Worm (Caenorhabditis elegans) whole organism, dauer: ENCODE measurements around the gene rbf-1.

Source experiments
- unc-62 ChIP-seq: sonication (generic microtip); optimal IDR thresholded peaks from 2 replicates; lab custom pipeline; 2017; ENCODE audit warnings: missing biosample characterization, missing genetic modification reagents, missing genetic modification characterization

Gene rbf-1

DNA sequence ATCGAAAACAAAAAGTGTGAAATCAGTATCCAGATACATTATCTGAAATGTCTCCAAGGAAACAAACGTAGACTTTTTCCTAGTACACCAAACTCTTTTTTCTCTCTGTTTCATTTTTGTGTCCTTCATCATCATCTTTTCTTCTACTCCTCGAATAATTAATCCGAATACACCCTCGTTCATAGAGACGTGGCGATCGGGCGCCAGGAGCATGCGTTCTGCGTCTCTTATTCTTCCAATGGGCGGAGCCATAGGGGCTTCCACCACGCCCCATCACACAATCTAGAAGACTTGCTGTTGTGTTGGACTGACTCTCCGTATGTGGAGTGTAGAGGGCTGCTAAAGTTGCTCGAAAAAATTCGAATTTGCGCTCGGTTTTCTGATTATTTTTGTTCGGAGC, at the start of gene rbf-1:
TSS of gene rbf-1 (plus strand) at position 301 of the 400 bp plus-strand sequence.
- no peak for TF ChIP-seq unc-62

DNA sequence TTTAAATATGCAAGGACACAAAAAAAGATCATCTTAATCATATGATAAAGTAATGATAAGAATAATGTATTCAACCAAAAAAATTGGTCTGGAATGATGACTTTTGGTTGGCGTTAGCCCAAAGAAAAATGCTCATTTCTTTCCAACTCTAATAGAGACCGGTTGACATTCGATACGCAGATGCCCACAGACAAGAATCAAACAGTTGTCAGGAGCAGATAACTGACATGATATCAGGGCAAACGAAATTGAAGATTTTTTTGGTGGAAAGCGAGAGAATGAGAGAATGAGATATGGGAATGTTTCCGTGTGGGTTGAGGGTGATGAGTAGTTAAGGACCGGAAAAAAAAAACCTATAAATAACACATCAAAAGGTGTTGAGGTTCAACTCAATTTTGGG, 36.5 kb upstream of the rbf-1 start:
- no peak for TF ChIP-seq unc-62

DNA sequence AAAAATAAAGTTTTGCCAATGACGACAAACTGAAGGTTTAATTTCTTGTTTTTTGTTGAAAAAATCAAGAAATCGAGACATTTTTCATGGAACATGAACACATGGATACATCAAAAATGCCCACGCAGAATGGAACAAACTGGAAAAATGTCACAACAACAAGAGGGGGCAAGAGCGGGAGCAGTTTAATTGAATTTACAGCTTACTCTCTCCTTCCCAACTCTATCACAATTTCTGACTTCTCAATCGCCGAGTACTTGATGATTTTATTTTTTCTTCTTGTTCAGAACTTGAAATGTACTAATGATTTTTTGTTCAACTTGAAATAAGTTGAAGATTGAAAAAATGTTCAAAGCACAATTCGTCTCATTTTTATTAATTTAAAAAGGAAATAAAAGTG, 30.3 kb upstream of the rbf-1 start:
- no peak for TF ChIP-seq unc-62

DNA sequence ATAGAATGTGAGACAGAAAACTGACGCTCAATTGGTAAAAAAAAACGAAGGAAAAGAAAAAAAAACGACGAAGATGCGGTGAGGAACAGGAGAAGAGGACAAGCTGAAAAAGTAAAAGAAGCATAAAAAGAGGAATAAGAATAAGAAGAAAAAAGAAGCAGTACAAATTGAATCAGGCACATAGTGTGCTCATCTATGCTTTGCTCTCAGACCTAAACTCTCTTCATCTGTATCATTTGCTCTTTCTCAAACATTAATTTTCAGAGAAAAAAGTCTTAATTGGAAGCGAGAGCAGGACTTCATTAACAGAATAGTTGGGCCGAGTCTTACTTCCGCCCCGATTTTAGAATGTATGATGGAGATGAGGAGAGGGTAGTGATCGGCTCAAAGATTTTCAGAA, 28.7 kb upstream of the rbf-1 start:
- TF ChIP-seq unc-62: no peak

DNA sequence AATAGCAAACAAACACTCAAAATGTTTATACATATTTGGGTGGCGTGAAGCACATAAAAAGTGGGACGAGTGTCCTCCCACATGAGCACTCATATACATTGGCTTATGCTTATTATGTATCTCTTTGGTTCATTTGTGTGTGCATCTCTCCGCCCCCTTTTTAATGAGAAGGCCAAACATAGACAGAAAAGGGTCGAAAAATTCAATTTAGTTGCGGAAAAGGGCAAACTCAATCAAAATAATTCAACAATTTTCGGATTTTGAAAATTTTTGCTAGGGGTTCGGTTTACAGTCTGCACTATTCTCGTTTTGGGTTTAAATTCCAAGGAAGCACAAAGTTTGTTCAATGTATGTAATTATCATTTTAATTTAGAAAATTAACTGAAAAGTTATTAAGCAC, 28.0 kb upstream of the rbf-1 start:
- no peak for TF ChIP-seq unc-62

DNA sequence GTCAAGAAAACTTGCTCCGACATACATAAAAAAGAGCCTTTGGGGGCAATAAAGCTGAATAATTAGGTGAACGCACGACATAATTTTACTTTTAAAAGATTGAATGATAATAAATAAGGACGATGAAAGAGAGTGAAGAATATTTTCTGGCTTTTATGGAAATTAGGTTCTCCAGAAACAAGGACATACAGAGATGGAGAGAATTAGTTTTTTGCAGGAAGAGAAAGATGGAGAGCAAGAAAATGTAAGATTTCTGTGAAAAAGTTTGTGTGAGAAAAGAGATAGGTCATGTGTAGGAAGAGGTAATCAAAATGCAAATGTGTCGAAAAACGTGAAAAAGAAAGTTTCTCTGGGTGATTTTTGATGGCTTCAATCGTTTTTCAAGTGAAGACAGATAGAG, 23.6 kb upstream of the rbf-1 start, which contains the start of gene pdfr-1:
TSS of gene pdfr-1 (minus strand) at position 101 of the 400 bp plus-strand sequence.
- TF ChIP-seq unc-62: no peak

DNA sequence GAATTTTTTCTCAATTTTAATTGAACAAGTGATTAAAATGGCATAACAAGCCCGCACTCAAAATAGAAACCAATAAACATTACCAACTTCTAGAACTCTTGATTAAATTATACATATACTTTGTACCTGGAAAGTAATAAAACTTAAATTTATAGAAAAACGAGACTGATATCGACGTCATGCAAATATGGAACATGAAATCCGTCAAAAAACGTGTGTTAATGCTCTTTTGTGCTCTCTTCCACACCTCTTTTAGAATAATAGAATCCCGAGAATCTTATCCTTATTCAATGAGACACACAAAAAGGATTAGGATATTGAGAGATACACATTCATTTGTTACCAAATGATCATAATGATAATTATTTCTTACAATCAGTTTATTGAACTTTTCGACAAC, 21.6 kb upstream of the rbf-1 start:
- no peak for TF ChIP-seq unc-62

DNA sequence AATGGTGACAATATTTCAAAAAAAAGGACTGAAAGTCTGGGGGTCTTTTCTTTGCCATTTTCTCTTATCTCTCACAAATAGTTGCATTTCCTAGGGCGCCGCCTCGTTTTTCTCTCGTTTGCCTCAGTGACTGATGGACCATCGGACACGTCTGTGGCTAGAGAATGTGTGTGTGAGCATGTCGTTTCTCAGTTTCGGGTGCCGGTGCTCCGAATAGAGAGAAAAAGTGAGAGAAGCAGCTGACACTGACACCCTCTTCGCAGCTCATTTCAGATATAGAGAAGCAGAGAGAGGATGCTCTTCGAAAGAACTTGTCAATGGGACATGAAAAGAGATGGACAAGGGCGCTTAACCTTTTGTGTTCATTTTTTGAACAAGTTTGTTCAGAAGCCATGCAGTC, 19.7 kb upstream of the rbf-1 start:
- no peak for TF ChIP-seq unc-62

DNA sequence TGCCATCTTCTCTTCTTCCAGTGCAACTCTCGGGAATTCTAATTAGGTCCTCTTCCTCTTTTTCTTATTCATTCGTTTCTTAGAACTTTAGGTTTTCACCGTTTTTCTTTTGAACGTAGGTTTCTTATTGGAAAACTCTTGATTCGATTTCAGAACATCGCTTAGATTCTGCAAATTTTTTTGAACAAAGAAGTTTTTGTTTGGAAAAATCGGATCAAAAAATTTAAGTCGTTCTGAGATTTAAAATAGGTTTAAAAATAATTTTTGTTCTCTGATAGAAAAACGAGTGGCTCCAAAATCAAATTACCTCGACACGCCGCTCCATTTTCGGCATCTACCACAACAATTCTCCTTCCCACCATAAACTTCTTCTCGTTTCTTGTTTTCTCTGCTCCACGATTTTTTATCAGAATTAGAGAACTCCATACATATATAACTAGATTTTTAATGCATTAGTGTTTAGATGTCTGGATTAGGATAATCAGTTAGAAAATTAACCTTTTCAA, 4.8 kb upstream of the rbf-1 start:
- no peak for TF ChIP-seq unc-62

DNA sequence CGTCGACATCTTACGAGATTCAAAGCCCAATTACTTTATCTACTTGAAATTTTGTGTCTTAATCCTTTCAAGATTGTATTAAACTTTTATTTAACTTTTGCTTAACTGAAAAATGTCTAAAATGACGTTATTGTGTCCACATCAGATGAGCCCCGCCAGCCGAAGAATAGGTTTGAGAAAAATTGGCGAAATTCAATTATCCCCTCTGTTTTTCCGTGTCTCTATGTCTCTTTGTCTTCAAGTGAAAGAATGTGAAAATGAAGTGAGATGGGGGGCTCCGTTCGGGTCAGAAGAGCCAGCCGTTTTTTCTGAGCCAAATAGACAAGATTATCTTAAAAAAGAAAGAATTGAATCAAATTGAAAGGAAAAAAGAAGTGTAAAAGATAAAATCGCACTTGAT, 1.7 kb downstream of the rbf-1 start:
- TF ChIP-seq unc-62: no peak

DNA sequence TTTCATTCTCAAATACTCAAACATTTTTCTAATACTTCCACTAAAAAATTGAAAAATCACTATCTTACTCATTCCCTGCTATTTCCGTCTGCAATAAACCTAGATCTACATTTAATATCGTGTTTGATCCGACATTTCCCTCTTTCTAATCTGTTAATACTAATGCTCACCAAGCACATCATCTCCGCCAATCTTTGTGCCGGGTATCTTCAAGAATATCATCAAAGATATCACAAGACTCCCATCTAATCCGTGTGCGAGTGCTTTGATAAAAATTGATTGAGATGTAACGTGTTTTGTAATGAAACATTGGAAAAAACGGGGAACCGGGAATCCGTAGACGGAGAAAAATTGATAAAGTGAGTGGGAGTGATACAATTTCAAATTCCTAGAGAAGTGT, 3.8 kb downstream of the rbf-1 start:
- TF ChIP-seq unc-62: no peak

DNA sequence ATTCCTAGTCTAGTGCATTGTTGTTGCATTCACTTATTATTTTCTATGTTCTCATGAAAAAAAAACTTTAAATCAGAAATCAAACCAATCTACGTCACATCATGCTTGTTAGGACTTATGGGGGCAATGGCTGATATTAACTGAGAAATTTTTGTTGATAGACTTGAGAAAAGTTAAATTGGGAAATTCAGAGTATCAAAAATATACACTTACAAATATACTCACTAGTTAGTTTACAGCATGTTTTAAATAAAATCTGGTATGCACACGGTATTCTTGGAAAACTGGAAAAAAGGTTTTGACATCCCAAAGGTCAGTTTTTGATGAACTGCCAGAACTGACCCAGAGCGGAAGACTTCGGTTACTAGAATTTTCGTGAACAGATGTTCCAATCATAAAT, 5.4 kb downstream of the rbf-1 start:
- no peak for TF ChIP-seq unc-62

DNA sequence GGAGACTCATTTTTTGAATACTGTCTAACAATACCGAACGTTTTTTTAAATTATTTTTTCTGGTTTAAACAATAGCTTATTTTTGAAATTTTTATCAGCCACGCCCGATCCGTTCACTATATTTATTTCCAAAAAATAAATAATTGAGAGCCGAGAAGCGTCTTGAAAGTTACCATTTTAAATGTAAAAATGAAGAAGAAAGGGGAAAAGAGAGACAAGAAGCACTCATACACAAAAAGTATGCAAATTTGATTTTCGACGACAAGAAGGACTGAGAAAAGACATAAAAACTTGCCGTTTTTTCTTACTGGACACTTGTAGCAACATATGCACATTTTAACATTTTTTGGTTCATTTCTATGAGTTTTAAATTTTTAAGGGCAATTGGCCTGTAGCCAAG, 6.2 kb downstream of the rbf-1 start:
- no peak for TF ChIP-seq unc-62

DNA sequence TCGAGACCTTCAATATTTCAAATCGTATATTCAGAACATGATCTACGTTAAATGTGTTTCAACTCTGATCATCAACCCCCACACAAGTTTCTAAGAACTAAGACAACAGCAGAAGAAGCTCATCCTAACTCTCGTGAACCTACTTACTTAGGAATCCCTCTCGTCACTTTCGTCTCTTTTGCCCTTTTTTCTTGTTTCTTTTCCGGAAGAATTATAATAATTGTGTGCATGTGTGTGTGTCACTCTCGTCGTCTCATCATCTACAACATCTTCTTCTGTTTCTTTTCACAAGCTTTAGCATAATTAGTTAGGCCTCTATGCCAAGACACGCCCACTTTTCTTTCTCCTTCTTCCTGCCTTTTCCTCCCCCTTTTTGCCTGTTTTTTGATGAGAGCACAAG, 14.9 kb downstream of the rbf-1 start:
- TF ChIP-seq unc-62: no peak

DNA sequence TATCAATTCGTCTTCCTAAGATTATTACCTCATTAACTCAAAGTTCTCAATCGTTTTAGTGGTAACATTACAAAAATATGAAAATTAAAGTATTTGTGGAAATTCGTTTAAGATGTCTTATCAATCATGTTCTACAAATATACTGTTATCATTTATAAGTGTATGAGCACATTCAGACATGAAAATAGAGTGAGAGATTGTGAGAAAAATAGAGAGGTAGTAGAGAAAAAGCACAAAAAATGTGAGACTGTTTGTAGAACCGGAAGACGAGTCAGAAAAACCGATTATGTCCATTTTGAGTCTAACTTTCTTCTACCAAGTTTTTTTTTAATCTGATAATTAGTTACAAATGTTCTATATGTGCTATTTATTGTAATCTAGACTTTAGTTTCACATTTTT, 17.7 kb downstream of the rbf-1 start:
- no peak for TF ChIP-seq unc-62

DNA sequence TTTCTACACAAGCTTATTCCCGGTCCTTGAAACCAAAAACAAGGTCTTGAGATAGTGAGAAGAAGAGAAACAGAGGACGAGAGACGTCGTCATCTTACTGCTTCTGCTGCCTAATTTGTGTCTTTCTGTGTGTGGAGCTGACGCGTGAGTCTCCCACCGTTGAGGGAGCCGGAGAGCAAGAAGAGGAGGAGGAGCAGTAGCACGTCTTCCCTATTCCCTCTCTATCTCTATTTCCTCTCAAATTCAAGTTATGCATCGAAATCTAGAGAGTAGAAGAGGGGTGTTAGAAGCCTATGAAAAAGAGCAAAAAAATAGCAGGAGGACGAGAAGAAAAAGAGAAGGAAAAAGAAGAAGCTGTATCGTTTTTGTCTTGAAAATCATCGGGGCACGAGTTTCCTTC, 19.6 kb downstream of the rbf-1 start:
- TF ChIP-seq unc-62: no peak

DNA sequence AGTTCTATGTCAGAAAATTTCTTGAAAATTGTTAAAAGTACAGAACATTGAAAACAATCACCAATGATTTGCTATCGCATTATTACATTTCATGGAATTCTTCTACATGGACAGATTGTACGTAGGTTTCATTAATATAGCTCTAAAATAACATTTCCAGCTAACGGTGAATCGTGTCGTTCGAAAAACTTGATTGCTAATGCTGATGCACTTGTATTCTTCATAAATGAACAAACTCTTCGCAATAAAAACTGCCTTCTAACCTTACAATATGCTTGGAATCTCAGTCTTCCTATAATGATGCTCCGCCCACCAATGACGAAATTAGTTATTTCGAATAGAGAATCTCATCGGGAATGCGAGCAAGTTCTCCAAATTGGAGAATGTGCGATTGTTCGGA, 30.0 kb downstream of the rbf-1 start, which contains the start of gene F37A4.6:
TSS of gene F37A4.6 (plus strand) at position 301 of the 400 bp plus-strand sequence.
- no peak for TF ChIP-seq unc-62

DNA sequence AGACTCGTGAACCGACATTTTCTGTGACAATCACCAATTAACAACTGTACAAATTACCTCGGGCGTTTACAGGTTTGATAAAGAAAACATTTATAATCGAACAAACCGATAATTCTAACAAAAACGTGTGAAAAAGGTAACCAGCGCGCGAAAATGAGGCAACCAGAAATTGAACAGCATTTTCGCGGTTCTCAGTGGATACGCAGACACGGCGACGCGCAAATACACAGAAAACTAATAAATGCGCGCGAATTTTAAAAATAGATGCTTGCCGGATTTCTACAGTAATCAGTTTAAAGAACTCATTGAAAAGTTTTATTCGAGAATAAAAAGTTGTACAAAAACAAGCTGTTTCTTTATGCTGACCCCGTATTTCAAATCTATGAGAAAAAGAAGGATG, 34.4 kb downstream of the rbf-1 start, which contains the start of gene isw-1:
TSS of gene isw-1 (minus strand) at position 118 of the 400 bp plus-strand sequence.
- TF ChIP-seq unc-62: no peak

DNA sequence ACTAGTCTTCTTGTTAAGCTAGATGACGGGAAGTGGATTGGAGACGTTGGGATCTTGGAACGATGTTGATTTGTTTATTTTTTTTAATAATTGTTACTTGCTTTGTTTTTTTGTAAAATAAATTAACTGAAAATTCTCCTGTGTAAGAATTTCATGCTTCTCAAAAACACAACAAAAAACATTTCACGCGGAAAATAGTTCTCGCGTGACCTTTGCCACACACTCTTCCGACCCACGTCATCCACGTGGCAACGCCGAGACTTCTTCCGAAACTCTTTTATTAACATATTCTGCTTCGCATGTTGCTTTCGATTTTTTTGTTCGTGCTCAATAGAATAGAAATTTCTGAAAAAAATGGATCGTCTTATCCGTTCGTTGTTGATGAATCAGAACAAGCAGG, 36.0 kb downstream of the rbf-1 start, which contains the start of gene F37A4.5:
TSS of gene F37A4.5 (plus strand) at position 301 of the 400 bp plus-strand sequence.
- TF ChIP-seq unc-62: no peak
